Fruit fly (Drosophila melanogaster): ENCODE results near the gene mei-41.
A peak's percentile ranks its signal among the peaks of the same experiment; 100 is the strongest.

The mei-41 gene

dm6 chrX:16350062-16350461, 41.4 kb upstream of the mei-41 start, which contains the start of gene sl (continued):
- TF ChIP-seq stwl (tag; optimal IDR thresholded peaks at IDR 0.05) (peak; percentile 95), dm (GFP tag; optimal IDR thresholded peaks at IDR 0.05) (no peak), Xbp1 (GFP tag; optimal IDR thresholded peaks at IDR 0.05) (peak; percentile 23), ssp (GFP tag; IDR thresholded peaks at IDR 0.05) (peak; percentile 95), CG9215 (GFP tag; IDR thresholded peaks at IDR 0.05) (no peak; the same call in none of the 2 replicates), CG14710 (tag; optimal IDR thresholded peaks at IDR 0.05) (peak; percentile 46), Bgb (GFP tag; IDR thresholded peaks at IDR 0.05; ENCODE audit: partially characterized antibody) (0 out of 2 replicates have a peak, but pooled peaks have one; percentile 36), ase (GFP tag; IDR thresholded peaks at IDR 0.05) (no peak), GATAe (GFP tag; conservative IDR thresholded peaks at IDR 0.05) (peak; percentile 78), Ets97D (GFP tag; optimal IDR thresholded peaks at IDR 0.05) (peak; percentile 54)

- no peak for TF ChIP-seq grn (GFP tag; optimal IDR thresholded peaks at IDR 0.05)
- TF ChIP-seq CG11247 (GFP tag; IDR thresholded peaks at IDR 0.05) = no peak
- peak; percentile 90 for TF ChIP-seq esg (GFP tag; conservative IDR thresholded peaks at IDR 0.05)
- no peak for TF ChIP-seq Dfd (GFP tag; optimal IDR thresholded peaks at IDR 0.05)
- peak; percentile 78 for TF ChIP-seq CG12219 (GFP tag; optimal IDR thresholded peaks at IDR 0.05)
- peak; percentile 90 for TF ChIP-seq CG15601 (tag; optimal IDR thresholded peaks at IDR 0.05)
- no peak for TF ChIP-seq hbn (GFP tag; IDR thresholded peaks at IDR 0.05; ENCODE audit: partially characterized antibody)
- TF ChIP-seq usp (GFP tag; optimal IDR thresholded peaks at IDR 0.05) = no peak
- peak; percentile 83 for TF ChIP-seq onecut (GFP tag; IDR thresholded peaks at IDR 0.05)
- TF ChIP-seq exex (tag; optimal IDR thresholded peaks at IDR 0.05) = no peak
- TF ChIP-seq CG17385 (GFP tag; optimal IDR thresholded peaks at IDR 0.05) = peak; percentile 87
- TF ChIP-seq bab2 (GFP tag; optimal IDR thresholded peaks at IDR 0.05) = peak; percentile 71
- TF ChIP-seq Med (GFP tag) = peak; percentile 90
- TF ChIP-seq Bgb (GFP tag; IDR thresholded peaks at IDR 0.05; ENCODE audit: partially characterized antibody) = peak; percentile 34; the same call in 1 of the 2 replicates
- peak; percentile 94 for TF ChIP-seq trem (tag; optimal IDR thresholded peaks at IDR 0.05)
- TF ChIP-seq bsh (GFP tag; optimal IDR thresholded peaks at IDR 0.05) = peak; percentile 77 to 96
- TF ChIP-seq CG8359 (GFP tag; optimal IDR thresholded peaks at IDR 0.05; ENCODE audit: borderline replicate concordance) = peak; percentile 86
- no peak for TF ChIP-seq Nf-YB (GFP tag; optimal IDR thresholded peaks at IDR 0.05)
- TF ChIP-seq vfl (GFP tag; optimal IDR thresholded peaks at IDR 0.05) = peak; percentile 16
- no peak; the same call in 1 of the 2 replicates for TF ChIP-seq crol (GFP tag; IDR thresholded peaks at IDR 0.05)
- TF ChIP-seq HHEX (GFP tag; optimal IDR thresholded peaks at IDR 0.05) = peak; percentile 91
- TF ChIP-seq CG18764 (GFP tag; optimal IDR thresholded peaks at IDR 0.05) = peak; percentile 91
- TF ChIP-seq tgo (GFP tag; IDR thresholded peaks at IDR 0.05) = peak; percentile 93
- no peak for TF ChIP-seq CG10321 (GFP tag; IDR thresholded peaks at IDR 0.05)
- TF ChIP-seq Ssrp (tag; optimal IDR thresholded peaks at IDR 0.05) = peak; percentile 94
- TF ChIP-seq mld (GFP tag; IDR thresholded peaks at IDR 0.05; ENCODE audit: partially characterized antibody) = no peak
- TF ChIP-seq gfzf (GFP tag; optimal IDR thresholded peaks at IDR 0.05) = no peak
- peak; percentile 40 for TF ChIP-seq gcm2 (GFP tag; optimal IDR thresholded peaks at IDR 0.05)
- peak; percentile 97 for TF ChIP-seq gem (tag; optimal IDR thresholded peaks at IDR 0.05)
- TF ChIP-seq Stat92E (GFP tag; optimal IDR thresholded peaks at IDR 0.05) = peak in 1 of 3 experiments; percentile 44
- no peak for TF ChIP-seq btn (GFP tag; optimal IDR thresholded peaks at IDR 0.05)
- TF ChIP-seq CG4820 (GFP tag; optimal IDR thresholded peaks at IDR 0.05) = peak; percentile 86
- no peak; the same call in 1 of the 2 replicates for TF ChIP-seq CG9215 (GFP tag; IDR thresholded peaks at IDR 0.05)
- peak; percentile 95 for TF ChIP-seq CG13775 (GFP tag; optimal IDR thresholded peaks at IDR 0.05)
- peak; percentile 90 for TF ChIP-seq H2.0 (GFP tag; IDR thresholded peaks at IDR 0.05)
- no peak for TF ChIP-seq Trl (optimal IDR thresholded peaks at IDR 0.05)
- TF ChIP-seq Trl (GFP tag; optimal IDR thresholded peaks at IDR 0.05) = peak; percentile 51
- no peak for TF ChIP-seq vnd (GFP tag; IDR thresholded peaks at IDR 0.05; ENCODE audit: partially characterized antibody)
- no peak for TF ChIP-seq oc (tag; optimal IDR thresholded peaks at IDR 0.05)
- no peak for TF ChIP-seq CG8478 (optimal IDR thresholded peaks at IDR 0.05)
These were observed 32.7 kb upstream of the mei-41 start, which contains the start of the genes U2af50 and PIG-Q for dm6 chrX:16358670-16359320. U2af50 (minus strand) TSS chrX:16359039. PIG-Q (plus strand) TSS chrX:16359143.

Measured in whole organism, embryonic.